Fruit fly (Drosophila melanogaster) whole organism, embryonic: ENCODE measurements around the gene CG14244.

Experiments used
- Adf1 ChIP-seq: fragments of 200-800 bp; sonication (Bioruptor generic); IDR thresholded peaks from 2 replicates; pipeline ENCODE4 v1.3.6; 2022; ENCODE audit warnings: missing biosample characterization, missing genetic modification characterization
- Antp ChIP-seq: fragments of 200-800 bp; sonication (Bioruptor generic); optimal IDR thresholded peaks from 3 replicates; lab custom pipeline; 2016; ENCODE audit warnings: missing biosample characterization, missing genetic modification characterization
- Bdp1 ChIP-seq: fragments of 200-800 bp; sonication (Bioruptor generic); optimal IDR thresholded peaks from 3 replicates; lab custom pipeline; 2016; ENCODE audit warnings: missing biosample characterization, missing genetic modification characterization
- CG11398 ChIP-seq: fragments of 200-800 bp; sonication (Bioruptor generic); optimal IDR thresholded peaks from 2 replicates; lab custom pipeline; 2016; ENCODE audit warnings: missing biosample characterization, missing genetic modification characterization
- CG11504 ChIP-seq: fragments of 200-800 bp; sonication (Bioruptor generic); optimal IDR thresholded peaks from 3 replicates; lab custom pipeline; 2019; ENCODE audit warnings: missing biosample characterization, mild to moderate bottlenecking, missing genetic modification characterization, moderate library complexity
- CG12104 ChIP-seq: fragments of 200-800 bp; sonication (Bioruptor generic); optimal IDR thresholded peaks from 3 replicates; lab custom pipeline; 2016; ENCODE audit warnings: missing biosample characterization, missing genetic modification characterization
- CG14860 ChIP-seq: fragments of 200-800 bp; sonication (Bioruptor generic); IDR thresholded peaks from 3 replicates; pipeline ENCODE4 v1.3.6; 2022; ENCODE audit warnings: missing biosample characterization, missing genetic modification characterization; ENCODE audit not compliant: partially characterized antibody
- CG14965 ChIP-seq: fragments of 200-800 bp; sonication (Bioruptor generic); optimal IDR thresholded peaks from 2 replicates; lab custom pipeline; 2016; ENCODE audit warnings: missing biosample characterization, missing genetic modification characterization, borderline replicate concordance
- CG15514 ChIP-seq: fragments of 200-800 bp; sonication (Bioruptor generic); optimal IDR thresholded peaks from 3 replicates; lab custom pipeline; 2017; ENCODE audit warnings: missing biosample characterization, missing genetic modification characterization, mild to moderate bottlenecking, moderate library complexity, missing genetic modification reagents
- CG17385 ChIP-seq: fragments of 200-800 bp; sonication (Bioruptor generic); optimal IDR thresholded peaks from 3 replicates; lab custom pipeline; 2018; ENCODE audit warnings: missing biosample characterization, mild to moderate bottlenecking, missing genetic modification characterization
- CG31365 ChIP-seq: fragments of 200-800 bp; sonication (Bioruptor generic); optimal IDR thresholded peaks from 2 replicates; lab custom pipeline; 2018; ENCODE audit warnings: missing biosample characterization, mild to moderate bottlenecking, missing genetic modification characterization
- CG34224 ChIP-seq: fragments of 200-800 bp; sonication (Bioruptor generic); IDR thresholded peaks from 3 replicates; pipeline ENCODE4 v1.3.6; 2022; ENCODE audit warnings: missing biosample characterization, missing genetic modification characterization; ENCODE audit not compliant: partially characterized antibody
- CG3847 ChIP-seq: fragments of 200-800 bp; sonication (Bioruptor generic); IDR thresholded peaks from 2 replicates; pipeline ENCODE4 v1.3.6; 2022; ENCODE audit warnings: missing biosample characterization, missing genetic modification characterization
- CG4328 ChIP-seq: fragments of 200-800 bp; sonication (Bioruptor generic); optimal IDR thresholded peaks from 3 replicates; lab custom pipeline; 2017; ENCODE audit warnings: missing biosample characterization, missing genetic modification reagents, missing genetic modification characterization
- CG7357 ChIP-seq: fragments of 200-800 bp; sonication (Bioruptor generic); IDR thresholded peaks from 3 replicates; pipeline ENCODE4 v1.3.6; 2022; ENCODE audit warnings: missing biosample characterization, missing genetic modification characterization
- CG9817 ChIP-seq: fragments of 200-800 bp; sonication (Bioruptor generic); optimal IDR thresholded peaks from 2 replicates; lab custom pipeline; 2018; ENCODE audit warnings: missing biosample characterization, mild to moderate bottlenecking, missing genetic modification characterization, moderate library complexity
- Dp ChIP-seq: fragments of 200-800 bp; sonication (Bioruptor generic); optimal IDR thresholded peaks from 2 replicates; lab custom pipeline; 2018; ENCODE audit warnings: missing biosample characterization, mild to moderate bottlenecking, missing genetic modification characterization, moderate library complexity
- GATAe ChIP-seq: fragments of 200-800 bp; sonication (Bioruptor generic); conservative IDR thresholded peaks from 2 replicates; pipeline ENCODE4 v1.3.6; 2022; ENCODE audit warnings: missing biosample characterization, missing genetic modification characterization
- Lhr ChIP-seq: fragments of 200-800 bp; sonication (Bioruptor generic); optimal IDR thresholded peaks from 3 replicates; lab custom pipeline; 2017; ENCODE audit warnings: mild to moderate bottlenecking, missing biosample characterization, missing genetic modification reagents, missing genetic modification characterization
- MBD-R2 ChIP-seq: fragments of 200-800 bp; sonication (Bioruptor generic); IDR thresholded peaks from 2 replicates; pipeline ENCODE4 v1.3.6; 2022; ENCODE audit warnings: missing biosample characterization, missing genetic modification characterization
- MESR4 ChIP-seq: fragments of 200-800 bp; sonication (Bioruptor generic); optimal IDR thresholded peaks from 2 replicates; lab custom pipeline; 2018; ENCODE audit warnings: missing biosample characterization, mild to moderate bottlenecking, missing genetic modification characterization, moderate library complexity
- Rfx ChIP-seq: fragments of 200-800 bp; sonication (Bioruptor generic); IDR thresholded peaks from 2 replicates; pipeline ENCODE4 v1.3.6; 2022; ENCODE audit warnings: missing biosample characterization, missing genetic modification characterization
- Sin3A ChIP-seq: fragments of >200 bp; optimal IDR thresholded peaks from 2 replicates; lab custom pipeline; 2018
- Six4 ChIP-seq: fragments of 200-800 bp; sonication (Bioruptor generic); optimal IDR thresholded peaks from 2 replicates; lab custom pipeline; 2016; ENCODE audit warnings: missing biosample characterization, missing genetic modification characterization
- Sry-β ChIP-seq: fragments of 200-800 bp; sonication (Bioruptor generic); optimal IDR thresholded peaks from 2 replicates; lab custom pipeline; 2018; ENCODE audit warnings: missing biosample characterization, mild to moderate bottlenecking, missing genetic modification characterization, moderate library complexity
- Sry-δ ChIP-seq: fragments of 200-800 bp; sonication (Bioruptor generic); optimal IDR thresholded peaks from 2 replicates; lab custom pipeline; 2016; ENCODE audit warnings: missing biosample characterization, missing genetic modification characterization
- Taf1 ChIP-seq: fragments of 200-800 bp; sonication (Bioruptor generic); IDR thresholded peaks from 2 replicates; pipeline ENCODE4 v1.3.6; 2022; ENCODE audit warnings: missing biosample characterization, missing genetic modification characterization
- Vsx1 ChIP-seq: fragments of 200-800 bp; sonication (Bioruptor generic); optimal IDR thresholded peaks from 2 replicates; lab custom pipeline; 2017; ENCODE audit warnings: missing biosample characterization, mild to moderate bottlenecking, missing genetic modification characterization, missing genetic modification reagents
- abd-A ChIP-seq: fragments of 200-800 bp; sonication (Bioruptor generic); optimal IDR thresholded peaks from 3 replicates; lab custom pipeline; 2019; ENCODE audit warnings: missing biosample characterization, mild to moderate bottlenecking, missing genetic modification characterization, moderate library complexity
- crc ChIP-seq: fragments of 200-800 bp; sonication (Bioruptor generic); optimal IDR thresholded peaks from 2 replicates; lab custom pipeline; 2016; ENCODE audit warnings: missing biosample characterization, missing genetic modification characterization
- dmrt99B ChIP-seq: fragments of 200-800 bp; sonication (Bioruptor generic); optimal IDR thresholded peaks from 2 replicates; lab custom pipeline; 2018; ENCODE audit warnings: missing biosample characterization, mild to moderate bottlenecking, missing genetic modification characterization, moderate library complexity
- dpn ChIP-seq, 2 experiments: fragments of 200-800 bp; sonication (Bioruptor generic); optimal IDR thresholded peaks; 3 replicates each; lab custom pipeline; 2016; ENCODE audit warnings: missing biosample characterization in 2 of 2, missing genetic modification characterization in 2 of 2
- ewg ChIP-seq: fragments of 200-800 bp; sonication (Bioruptor generic); optimal IDR thresholded peaks from 3 replicates; lab custom pipeline; 2017; ENCODE audit warnings: mild to moderate bottlenecking, missing biosample characterization, missing genetic modification reagents, missing genetic modification characterization
- eyg ChIP-seq: fragments of 200-800 bp; sonication (Bioruptor generic); optimal IDR thresholded peaks from 3 replicates; lab custom pipeline; 2016; ENCODE audit warnings: missing biosample characterization, missing genetic modification characterization
- fu2 ChIP-seq: fragments of 200-800 bp; sonication (Bioruptor generic); optimal IDR thresholded peaks from 2 replicates; lab custom pipeline; 2016; ENCODE audit warnings: missing biosample characterization, missing genetic modification characterization
- hb ChIP-seq: fragments of 200-800 bp; sonication (Bioruptor generic); IDR thresholded peaks from 3 replicates; pipeline ENCODE4 v1.3.6; 2022; ENCODE audit warnings: missing biosample characterization, missing genetic modification characterization; ENCODE audit not compliant: partially characterized antibody
- hbn ChIP-seq: fragments of 200-800 bp; sonication (Bioruptor generic); IDR thresholded peaks from 2 replicates; pipeline ENCODE4 v1.3.6; 2022; ENCODE audit warnings: missing biosample characterization, missing genetic modification characterization; ENCODE audit not compliant: partially characterized antibody
- kah ChIP-seq: fragments of 200-800 bp; sonication (Bioruptor generic); optimal IDR thresholded peaks from 2 replicates; lab custom pipeline; 2018; ENCODE audit warnings: missing biosample characterization, mild to moderate bottlenecking, missing genetic modification characterization
- knrl ChIP-seq: fragments of 200-800 bp; sonication (Bioruptor generic); IDR thresholded peaks from 3 replicates; pipeline ENCODE4 v1.3.6; 2022; ENCODE audit warnings: missing biosample characterization, missing genetic modification characterization; ENCODE audit not compliant: partially characterized antibody
- lab ChIP-seq: fragments of 200-800 bp; sonication (Bioruptor generic); optimal IDR thresholded peaks from 3 replicates; lab custom pipeline; 2017; ENCODE audit warnings: missing biosample characterization, missing genetic modification characterization, mild to moderate bottlenecking, moderate library complexity, missing genetic modification reagents
- lov ChIP-seq, 2 experiments: fragments of 200-800 bp in 1 of 2; fragments of >200 bp in 1 of 2; sonication (Bioruptor generic) in 1 of 2; IDR thresholded peaks in 1 of 2; optimal IDR thresholded peaks in 1 of 2; 2 replicates in 1 of 2; 3 replicates in 1 of 2; pipeline versions ENCODE4 v1.3.6 to Lab custom; 2017 to 2022; ENCODE audit warnings: missing biosample characterization in 1 of 2, missing genetic modification characterization in 1 of 2
- nom ChIP-seq: fragments of 200-800 bp; sonication (Bioruptor generic); optimal IDR thresholded peaks from 2 replicates; lab custom pipeline; 2017; ENCODE audit warnings: missing biosample characterization, missing genetic modification characterization, mild to moderate bottlenecking, moderate library complexity, missing genetic modification reagents
- run ChIP-seq: fragments of 200-800 bp; sonication (Bioruptor generic); optimal IDR thresholded peaks from 3 replicates; lab custom pipeline; 2018; ENCODE audit warnings: missing biosample characterization, mild to moderate bottlenecking, missing genetic modification characterization
- sc ChIP-seq, 3 experiments: fragments of >200 bp in 2 of 3; fragments of 200-800 bp in 1 of 3; sonication (Bioruptor generic) in 1 of 3; optimal IDR thresholded peaks; 2 replicates in 2 of 3; 3 replicates in 1 of 3; lab custom pipeline; 2017; ENCODE audit warnings: mild to moderate bottlenecking in 1 of 3, missing biosample characterization in 1 of 3, missing genetic modification characterization in 1 of 3, missing genetic modification reagents in 1 of 3
- sens ChIP-seq: fragments of 200-800 bp; sonication (Bioruptor generic); peaks from one replicate; lab custom pipeline; 2016; ENCODE audit warnings: missing biosample characterization, missing genetic modification characterization
- sim ChIP-seq: fragments of 200-800 bp; sonication (Bioruptor generic); IDR thresholded peaks from 2 replicates; pipeline ENCODE4 v1.3.6; 2022; ENCODE audit warnings: missing biosample characterization, missing genetic modification characterization
- trem ChIP-seq: fragments of 200-800 bp; optimal IDR thresholded peaks from 3 replicates; lab custom pipeline; 2019; ENCODE audit warnings: missing biosample characterization, mild to moderate bottlenecking, missing genetic modification characterization, moderate library complexity
- tx ChIP-seq: fragments of 200-800 bp; sonication (Bioruptor generic); optimal IDR thresholded peaks from 2 replicates; lab custom pipeline; 2016; ENCODE audit warnings: missing biosample characterization, missing genetic modification characterization

The CG14244 gene

DNA sequence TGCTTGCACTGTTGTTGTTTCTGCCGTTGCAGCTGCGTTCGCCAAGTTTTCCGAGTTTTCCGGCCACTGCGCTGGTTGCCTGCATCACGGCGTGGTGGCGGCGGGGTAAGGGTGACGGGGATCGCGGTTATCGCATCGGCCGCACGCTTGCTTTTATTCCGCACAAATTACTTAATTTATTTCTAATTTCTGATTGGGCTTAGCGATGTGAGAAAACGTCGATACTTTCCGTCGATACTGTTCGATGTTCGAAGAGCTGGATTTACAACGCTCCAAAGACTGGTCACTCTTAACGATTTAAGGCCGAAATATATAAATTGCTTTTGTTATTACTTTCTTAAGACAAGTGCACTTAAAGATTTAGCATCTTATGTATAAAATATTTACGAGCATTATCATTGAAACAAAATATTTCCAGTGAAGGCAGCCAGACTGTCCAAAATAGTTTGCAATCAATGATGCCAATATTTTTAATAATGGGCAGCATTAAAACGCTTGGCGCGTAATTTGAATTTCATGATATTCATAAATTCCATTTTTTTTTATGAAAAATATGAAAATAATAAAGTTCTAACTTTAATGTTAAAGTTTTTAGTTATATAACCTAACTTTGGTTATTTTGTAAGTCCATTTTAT is 838 bp upstream of the CG14244 start, which contains the start of gene CG6420 (continued):
- TF ChIP-seq Adf1 (GFP tag; lab: Robert Waterston, UW): no peak
- no peak for TF ChIP-seq ewg
- peak; percentile 83 for TF ChIP-seq CG3847 (GFP tag; lab: Robert Waterston, UW)
- TF ChIP-seq CG17385 (GFP tag; lab: Kevin White, UChicago): no peak
- peak; percentile 62 for TF ChIP-seq CG14860 (GFP tag; lab: Robert Waterston, UW)
- TF ChIP-seq eyg (GFP tag; lab: Kevin White, UChicago): no peak
- TF ChIP-seq Dp (GFP tag; lab: Kevin White, UChicago): peak; percentile 87
- no peak for TF ChIP-seq abd-A (tag; lab: Kevin White, UChicago)
- no peak for TF ChIP-seq CG14965 (GFP tag; lab: Kevin White, UChicago)
- peak; percentile 18 for TF ChIP-seq CG15514 (GFP tag; lab: Kevin White, UChicago)
- TF ChIP-seq CG11504 (tag; lab: Kevin White, UChicago): no peak
- TF ChIP-seq knrl (GFP tag; lab: Robert Waterston, UW): peak; percentile 88
- TF ChIP-seq sim: no peak
- peak; percentile 89 for TF ChIP-seq Sry-δ
- TF ChIP-seq nom (GFP tag; lab: Kevin White, UChicago): no peak
- no peak for TF ChIP-seq Six4 (GFP tag; lab: Kevin White, UChicago)
- no peak for TF ChIP-seq sc (optimal IDR thresholded peaks at IDR 0.05; lab: Kevin White, UChicago)
- no peak for TF ChIP-seq sc (GFP tag; optimal IDR thresholded peaks at IDR 0.05; lab: Kevin White, UChicago)
- TF ChIP-seq sens (GFP tag; lab: Kevin White, UChicago): peak; percentile 72
- peak; percentile 58 for TF ChIP-seq Sin3A (lab: Kevin White, UChicago)
- no peak for TF ChIP-seq lov (optimal IDR thresholded peaks at IDR 0.05; lab: Kevin White, UChicago)
- TF ChIP-seq lov (GFP tag; IDR thresholded peaks at IDR 0.05; lab: Robert Waterston, UW): no peak
- TF ChIP-seq CG9817 (tag; lab: Kevin White, UChicago): no peak
- TF ChIP-seq Bdp1: no peak
- TF ChIP-seq kah: no peak
- TF ChIP-seq CG7357: no peak
- no peak for TF ChIP-seq tx
- no peak for TF ChIP-seq dmrt99B (tag; lab: Kevin White, UChicago)
- peak; percentile 91 for TF ChIP-seq hbn (GFP tag; lab: Robert Waterston, UW)
- TF ChIP-seq hb: peak; percentile 74
- TF ChIP-seq Lhr (GFP tag; lab: Kevin White, UChicago): peak; percentile 62
- no peak for TF ChIP-seq fu2 (GFP tag; lab: Kevin White, UChicago)
- no peak for TF ChIP-seq dpn (GFP tag; optimal IDR thresholded peaks at IDR 0.05; lab: Kevin White, UChicago)
- TF ChIP-seq Rfx (GFP tag; lab: Robert Waterston, UW): peak; percentile 31; the same call in 1 of the 2 replicates
- no peak for TF ChIP-seq Taf1 (GFP tag; lab: Robert Waterston, UW)
- no peak for TF ChIP-seq run (tag; lab: Kevin White, UChicago)
- peak; percentile 75 for TF ChIP-seq MBD-R2 (GFP tag; lab: Robert Waterston, UW)
- TF ChIP-seq CG11398: no peak
- no peak for TF ChIP-seq Sry-β (GFP tag; lab: Kevin White, UChicago)
- no peak for TF ChIP-seq GATAe (GFP tag; lab: Robert Waterston, UW)
- TF ChIP-seq CG31365 (tag; lab: Kevin White, UChicago): no peak
- TF ChIP-seq lab: no peak
- peak; percentile 91 for TF ChIP-seq MESR4 (GFP tag; lab: Kevin White, UChicago)
- TF ChIP-seq trem (tag; lab: Kevin White, UChicago): peak; percentile 27
- TF ChIP-seq Antp (GFP tag; lab: Kevin White, UChicago): no peak
- TF ChIP-seq crc (GFP tag; lab: Kevin White, UChicago): no peak
- no peak for TF ChIP-seq CG12104 (GFP tag; lab: Kevin White, UChicago)
- no peak for TF ChIP-seq Vsx1
- TF ChIP-seq CG4328: no peak
- peak; percentile 83 for TF ChIP-seq CG34224 (GFP tag; lab: Robert Waterston, UW)
